Worm (Caenorhabditis elegans) whole organism, L3 larva: ENCODE measurements around the gene C07D8.6.

ENCODE experiments used
- R02D3.7 ChIP-seq: fragments of 150-350 bp; optimal IDR thresholded peaks from 2 replicates; lab custom pipeline; 2014; ENCODE audit warnings: missing biosample characterization, missing genetic modification characterization
- ama-1 ChIP-seq: fragments of 150-350 bp; optimal IDR thresholded peaks from 2 replicates; lab custom pipeline; 2018
- ceh-16 ChIP-seq: sonication (generic microtip); optimal IDR thresholded peaks from 2 replicates; lab custom pipeline; 2017; ENCODE audit warnings: missing biosample characterization, missing genetic modification characterization
- ceh-28 ChIP-seq: fragments of 150-350 bp; optimal IDR thresholded peaks from 2 replicates; lab custom pipeline; 2014; ENCODE audit warnings: missing biosample characterization, missing genetic modification reagents, missing genetic modification characterization
- ceh-82 ChIP-seq: fragments of 150-350 bp; optimal IDR thresholded peaks from 2 replicates; lab custom pipeline; 2014; ENCODE audit warnings: missing biosample characterization, missing genetic modification characterization
- ceh-9 ChIP-seq: sonication (generic microtip); optimal IDR thresholded peaks from 2 replicates; lab custom pipeline; 2018; ENCODE audit warnings: missing biosample characterization, missing genetic modification characterization
- egl-27 ChIP-seq: sonication (generic microtip); optimal IDR thresholded peaks from 4 replicates; lab custom pipeline; 2017; ENCODE audit warnings: missing biosample characterization, missing genetic modification reagents, missing genetic modification characterization
- egl-5 ChIP-seq: fragments of 150-350 bp; optimal IDR thresholded peaks from 2 replicates; lab custom pipeline; 2017; ENCODE audit warnings: missing biosample characterization, missing genetic modification reagents, missing genetic modification characterization, inconsistent platforms
- elt-1 ChIP-seq: fragments of 150-350 bp; optimal IDR thresholded peaks from 2 replicates; lab custom pipeline; 2014; ENCODE audit warnings: missing biosample characterization, missing genetic modification characterization
- elt-2 ChIP-seq: sonication (generic microtip); optimal IDR thresholded peaks from 2 replicates; lab custom pipeline; 2016; ENCODE audit warnings: missing genetic modification reagents, mild to moderate bottlenecking, missing genetic modification characterization, missing compliant biosample characterization
- eor-1 ChIP-seq, 2 experiments: fragments of 150-350 bp; optimal IDR thresholded peaks; 2 replicates each; lab custom pipeline; 2014 to 2018; ENCODE audit warnings: missing biosample characterization in 2 of 2, missing genetic modification characterization in 2 of 2
- fkh-2 ChIP-seq: fragments of 150-350 bp; optimal IDR thresholded peaks from 2 replicates; lab custom pipeline; 2014; ENCODE audit warnings: missing biosample characterization, missing genetic modification reagents, missing genetic modification characterization
- fos-1 ChIP-seq: fragments of 150-350 bp; optimal IDR thresholded peaks from 2 replicates; lab custom pipeline; 2014; ENCODE audit warnings: missing biosample characterization, missing genetic modification characterization
- hmg-11 ChIP-seq: sonication (generic microtip); optimal IDR thresholded peaks from 2 replicates; lab custom pipeline; 2016; ENCODE audit warnings: missing genetic modification characterization, missing compliant biosample characterization
- jun-1 ChIP-seq: fragments of 150-350 bp; optimal IDR thresholded peaks from 2 replicates; lab custom pipeline; 2014; ENCODE audit warnings: missing biosample characterization, missing genetic modification reagents, missing genetic modification characterization
- lin-15B ChIP-seq: fragments of 150-350 bp; optimal IDR thresholded peaks from 2 replicates; lab custom pipeline; 2014; ENCODE audit warnings: missing biosample characterization, missing genetic modification characterization
- mdl-1 ChIP-seq: fragments of 150-350 bp; optimal IDR thresholded peaks from 2 replicates; lab custom pipeline; 2014; ENCODE audit warnings: missing biosample characterization, missing genetic modification characterization
- nfya-1 ChIP-seq: sonication (generic microtip); optimal IDR thresholded peaks from 2 replicates; lab custom pipeline; 2017; ENCODE audit warnings: missing genetic modification characterization, mild to moderate bottlenecking, missing compliant biosample characterization, antibody characterized with exemption, moderate library complexity; ENCODE audit not compliant: insufficient read depth
- nhr-11 ChIP-seq: fragments of 150-350 bp; optimal IDR thresholded peaks from 2 replicates; lab custom pipeline; 2014; ENCODE audit warnings: missing biosample characterization, missing genetic modification characterization
- nhr-12 ChIP-seq: fragments of 150-350 bp; optimal IDR thresholded peaks from 2 replicates; lab custom pipeline; 2014; ENCODE audit warnings: missing biosample characterization, missing genetic modification characterization
- nhr-28 ChIP-seq: fragments of 150-350 bp; optimal IDR thresholded peaks from 2 replicates; lab custom pipeline; 2014; ENCODE audit warnings: missing biosample characterization, missing genetic modification characterization
- nhr-43 ChIP-seq: sonication (generic microtip); optimal IDR thresholded peaks from 2 replicates; lab custom pipeline; 2016; ENCODE audit warnings: mild to moderate bottlenecking, missing genetic modification characterization, missing compliant biosample characterization; ENCODE audit not compliant: poor library complexity, severe bottlenecking
- nhr-76 ChIP-seq: fragments of 150-350 bp; sonication (generic microtip); optimal IDR thresholded peaks from 5 replicates; lab custom pipeline; 2014; ENCODE audit warnings: missing biosample characterization, missing genetic modification characterization
- nhr-77 ChIP-seq: fragments of 150-350 bp; optimal IDR thresholded peaks from 2 replicates; lab custom pipeline; 2014; ENCODE audit warnings: missing biosample characterization, missing genetic modification characterization
- pha-4 ChIP-seq: fragments of 150-350 bp; optimal IDR thresholded peaks from 2 replicates; lab custom pipeline; 2014; ENCODE audit warnings: missing biosample characterization, missing genetic modification reagents, missing genetic modification characterization
- pqm-1 ChIP-seq: fragments of 150-350 bp; optimal IDR thresholded peaks from 2 replicates; lab custom pipeline; 2017; ENCODE audit warnings: missing biosample characterization, missing genetic modification characterization, inconsistent platforms
- sea-2 ChIP-seq: fragments of 150-350 bp; sonication (generic microtip); optimal IDR thresholded peaks from 4 replicates; lab custom pipeline; 2014; ENCODE audit warnings: missing biosample characterization, missing genetic modification reagents, missing genetic modification characterization
- skn-1 ChIP-seq: fragments of 150-350 bp; optimal IDR thresholded peaks from 2 replicates; lab custom pipeline; 2014; ENCODE audit warnings: missing biosample characterization, missing genetic modification characterization
- snpc-4 ChIP-seq: fragments of 150-350 bp; optimal IDR thresholded peaks from 2 replicates; lab custom pipeline; 2014; ENCODE audit warnings: missing biosample characterization, missing genetic modification characterization
- unc-39 ChIP-seq: sonication (generic microtip); optimal IDR thresholded peaks from 4 replicates; lab custom pipeline; 2017; ENCODE audit warnings: missing biosample characterization, missing genetic modification characterization
- unc-62 ChIP-seq: fragments of 150-350 bp; sonication (generic microtip); optimal IDR thresholded peaks from 4 replicates; lab custom pipeline; 2014; ENCODE audit warnings: missing biosample characterization, missing genetic modification reagents, missing genetic modification characterization
- zag-1 ChIP-seq: fragments of 150-350 bp; optimal IDR thresholded peaks from 2 replicates; lab custom pipeline; 2014; ENCODE audit warnings: missing biosample characterization, missing genetic modification characterization
- ztf-11 ChIP-seq: fragments of 150-350 bp; optimal IDR thresholded peaks from 2 replicates; lab custom pipeline; 2014; ENCODE audit warnings: missing biosample characterization, missing genetic modification characterization
- ztf-4 ChIP-seq: fragments of 150-350 bp; optimal IDR thresholded peaks from 2 replicates; lab custom pipeline; 2014; ENCODE audit warnings: missing biosample characterization, missing genetic modification characterization

C07D8.6 gene

DNA sequence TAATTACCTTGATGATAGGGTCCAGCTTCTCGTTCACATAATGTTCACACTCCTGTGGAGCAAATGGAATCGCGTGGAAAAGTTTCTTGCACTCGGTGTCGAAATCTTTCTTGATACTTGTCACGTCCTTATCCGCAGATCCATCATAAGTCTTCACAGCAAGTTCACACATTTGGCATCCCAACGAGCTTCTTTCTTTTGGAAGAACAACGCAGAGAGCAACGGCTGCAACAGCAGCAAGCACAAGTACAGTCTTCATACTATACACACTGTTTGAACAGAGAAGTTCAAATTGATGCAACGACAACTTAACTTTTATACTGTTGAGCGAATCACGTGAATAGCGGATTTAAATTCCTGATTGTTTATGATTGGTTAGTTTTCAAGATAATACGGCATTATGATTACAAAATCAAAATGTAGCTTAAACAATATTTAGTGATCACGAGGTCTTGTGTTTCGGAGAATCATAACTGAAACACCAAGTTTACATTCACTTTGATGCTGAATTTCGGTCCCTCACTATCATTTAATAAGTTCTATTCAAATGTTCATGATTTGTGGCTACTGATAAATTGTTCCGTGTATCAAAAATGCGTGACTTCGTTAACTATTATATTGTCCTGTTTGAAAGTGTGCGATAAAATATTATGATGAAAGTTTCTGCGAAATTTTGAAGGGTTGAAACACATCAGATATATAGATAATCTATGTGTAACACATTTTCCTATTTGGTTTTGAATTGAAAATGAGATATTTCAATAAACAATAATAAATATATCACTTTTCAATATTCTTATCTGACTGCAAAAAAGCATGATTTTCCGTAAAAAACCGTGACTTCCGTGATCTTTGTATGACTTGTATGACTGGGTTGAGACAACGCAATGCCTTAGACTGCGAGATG is 24.6 kb upstream of the C07D8.6 start, which contains the start of the genes spp-2 and spp-6:
Gene spp-2 (minus strand): TSS at position 334 of the 907 bp plus-strand sequence.
Gene spp-6 (plus strand): TSS at position 857 of the 907 bp plus-strand sequence.
- TF ChIP-seq pha-4 (tag; lab: Kevin White, UChicago) = peak; percentile 29
- peak; percentile 90 for TF ChIP-seq elt-2 (tag; lab: Kevin White, UChicago)
- peak; percentile 85 for TF ChIP-seq pqm-1 (tag; lab: Kevin White, UChicago)
- peak; percentile 71 for TF ChIP-seq ama-1 (lab: Kevin White, UChicago)
- TF ChIP-seq lin-15B (tag; lab: Kevin White, UChicago) = no peak
- TF ChIP-seq nhr-11 = no peak
- TF ChIP-seq, all 47 proteins: peak for 4

- TF ChIP-seq skn-1 = no peak
- peak; percentile 84 for TF ChIP-seq elt-2 (tag; lab: Kevin White, UChicago)
- no peak for TF ChIP-seq fkh-2 (tag; lab: Kevin White, UChicago)
- TF ChIP-seq, all 47 proteins: peak for 1
Measured at ce11 chrX:7318639-7319038, 22.7 kb upstream of the C07D8.6 start, which contains the start of gene spp-4. Gene spp-4 (minus strand): TSS chrX:7318756.

- TF ChIP-seq nfya-1 (tag; lab: Kevin White, UChicago) (no peak), fkh-2 (tag; lab: Kevin White, UChicago) (no peak), ceh-82 (tag; lab: Kevin White, UChicago) (no peak), pqm-1 (tag; lab: Kevin White, UChicago) (peak; percentile 97), nhr-43 (no peak), ama-1 (lab: Kevin White, UChicago) (peak; percentile 41), unc-62 (GFP tag; lab: Kevin White, UChicago) (no peak), elt-2 (tag; lab: Kevin White, UChicago) (peak; percentile 95), hmg-11 (tag; lab: Kevin White, UChicago) (no peak), nhr-77 (tag; lab: Kevin White, UChicago) (no peak), nhr-76 (tag; lab: Kevin White, UChicago) (no peak), jun-1 (tag; lab: Kevin White, UChicago) (peak; percentile 63), nhr-28 (no peak), ztf-11 (no peak), egl-5 (no peak), unc-39 (tag; lab: Kevin White, UChicago) (no peak), nhr-12 (tag; lab: Kevin White, UChicago) (no peak), pha-4 (tag; lab: Kevin White, UChicago) (peak; percentile 78), snpc-4 (tag; lab: Kevin White, UChicago) (no peak), eor-1 (tag; optimal IDR thresholded peaks at IDR 0.05; lab: Kevin White, UChicago) (no peak), fos-1 (tag; lab: Kevin White, UChicago) (no peak), sea-2 (GFP tag; lab: Kevin White, UChicago) (no peak), skn-1 (no peak), mdl-1 (tag; lab: Kevin White, UChicago) (peak; percentile 14), egl-27 (tag; lab: Kevin White, UChicago) (no peak), ceh-16 (no peak), elt-1 (tag; lab: Kevin White, UChicago) (no peak)
Measured at ce11 chrX:7320115-7320711, 21.1 kb upstream of the C07D8.6 start, which contains the start of gene spp-5. Gene spp-5 (minus strand): TSS chrX:7320354.

DNA sequence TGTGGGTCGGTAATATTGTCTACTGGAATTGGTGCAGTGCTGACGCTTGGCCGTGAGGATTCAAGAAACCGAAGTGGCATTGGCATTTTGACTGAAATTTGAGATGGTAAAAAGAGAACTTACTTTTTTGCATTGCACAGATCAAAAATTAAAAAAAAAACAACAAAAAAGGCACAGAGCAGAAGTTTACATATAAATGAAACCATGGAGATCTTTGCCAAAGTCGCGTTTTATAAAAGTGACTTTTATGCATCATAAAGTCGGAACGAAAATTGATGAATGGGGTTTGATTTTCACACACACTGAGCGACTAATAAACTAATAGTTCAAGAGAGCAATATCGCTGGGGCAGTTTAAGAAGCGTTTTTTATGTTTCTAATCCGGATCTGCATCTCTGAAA is 19.0 kb upstream of the C07D8.6 start, which contains the start of gene T08A9.13:
Gene T08A9.13 (minus strand): TSS at position 101 of the 400 bp plus-strand sequence.
- no peak for TF ChIP-seq zag-1 (tag; lab: Kevin White, UChicago)
- TF ChIP-seq sea-2 (GFP tag; lab: Kevin White, UChicago) = no peak
- no peak for TF ChIP-seq R02D3.7 (tag; lab: Kevin White, UChicago)
- TF ChIP-seq ceh-9 = no peak
- TF ChIP-seq ceh-28 (tag; lab: Kevin White, UChicago) = no peak
- no peak for TF ChIP-seq elt-1 (tag; lab: Kevin White, UChicago)
- no peak for TF ChIP-seq pqm-1 (tag; lab: Kevin White, UChicago)
- TF ChIP-seq ztf-4 (tag; lab: Kevin White, UChicago) = no peak
